Fruit fly (Drosophila melanogaster) Kc167 (cell line): ENCODE measurements around the gene CG17982.

ENCODE experiments used
- Myc ChIP-seq: fragments of >200 bp; optimal IDR thresholded peaks from 2 replicates; lab custom pipeline; 2017; ENCODE audit warnings: missing external identifiers
- Sin3A ChIP-seq: fragments of >200 bp; optimal IDR thresholded peaks from 2 replicates; lab custom pipeline; 2018; ENCODE audit warnings: missing external identifiers
- h ChIP-seq: fragments of >200 bp; optimal IDR thresholded peaks from 3 replicates; lab custom pipeline; 2018; ENCODE audit warnings: missing external identifiers
- insv ChIP-seq: fragments of >200 bp; optimal IDR thresholded peaks from 3 replicates; lab custom pipeline; 2018; ENCODE audit warnings: missing external identifiers
- psq ChIP-seq: fragments of >200 bp; optimal IDR thresholded peaks from 2 replicates; lab custom pipeline; 2017; ENCODE audit warnings: missing external identifiers
- ttk ChIP-seq: sonication (Bioruptor generic); optimal IDR thresholded peaks from 2 replicates; lab custom pipeline; 2017; ENCODE audit warnings: missing external identifiers

dm6 chrX:8165608-8166007, 22.0 kb upstream of the CG17982 start, which contains the start of gene Or7a:
- TF ChIP-seq ttk (lab: Kevin White, UChicago) (no peak), h (lab: Kevin White, UChicago) (no peak), insv (lab: Kevin White, UChicago) (no peak), Myc (no peak), psq (lab: Kevin White, UChicago) (no peak), Sin3A (lab: Kevin White, UChicago) (no peak)
